Fruit fly (Drosophila melanogaster) Kc167 (cell line): ENCODE data around the gene ppk19.

Experiments used
- Myc ChIP-seq: fragments of >200 bp; optimal IDR thresholded peaks from 2 replicates; lab custom pipeline; 2017; ENCODE audit warnings: missing external identifiers
- Sin3A ChIP-seq: fragments of >200 bp; optimal IDR thresholded peaks from 2 replicates; lab custom pipeline; 2018; ENCODE audit warnings: missing external identifiers
- psq ChIP-seq: fragments of >200 bp; optimal IDR thresholded peaks from 2 replicates; lab custom pipeline; 2017; ENCODE audit warnings: missing external identifiers

DNA sequence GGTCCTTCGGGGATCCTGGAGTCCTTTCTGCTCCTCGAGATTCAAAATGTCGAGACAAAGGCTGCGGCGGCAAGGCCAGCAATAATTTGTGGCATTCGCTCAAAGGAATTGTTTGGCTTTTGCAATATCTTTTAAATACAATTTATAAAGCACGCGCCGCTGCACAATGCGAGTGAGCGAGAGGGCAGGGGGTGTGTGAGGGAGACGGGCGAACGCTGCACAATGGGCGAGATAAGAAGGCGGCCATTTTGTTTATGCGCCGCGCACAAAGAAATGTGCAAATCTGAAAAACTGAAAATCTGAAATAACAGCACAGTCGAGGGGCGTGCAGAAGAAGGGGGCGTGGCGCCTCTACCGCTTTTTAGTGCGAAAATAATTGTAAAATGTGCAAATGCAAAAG lies 36.1 kb downstream of the ppk19 start:
- TF ChIP-seq Sin3A (lab: Kevin White, UChicago) (no peak), psq (no peak), Myc (lab: Kevin White, UChicago) (no peak)
